Fruit fly (Drosophila melanogaster): ENCODE data around the gene CG3156.

The CG3156 gene

DNA sequence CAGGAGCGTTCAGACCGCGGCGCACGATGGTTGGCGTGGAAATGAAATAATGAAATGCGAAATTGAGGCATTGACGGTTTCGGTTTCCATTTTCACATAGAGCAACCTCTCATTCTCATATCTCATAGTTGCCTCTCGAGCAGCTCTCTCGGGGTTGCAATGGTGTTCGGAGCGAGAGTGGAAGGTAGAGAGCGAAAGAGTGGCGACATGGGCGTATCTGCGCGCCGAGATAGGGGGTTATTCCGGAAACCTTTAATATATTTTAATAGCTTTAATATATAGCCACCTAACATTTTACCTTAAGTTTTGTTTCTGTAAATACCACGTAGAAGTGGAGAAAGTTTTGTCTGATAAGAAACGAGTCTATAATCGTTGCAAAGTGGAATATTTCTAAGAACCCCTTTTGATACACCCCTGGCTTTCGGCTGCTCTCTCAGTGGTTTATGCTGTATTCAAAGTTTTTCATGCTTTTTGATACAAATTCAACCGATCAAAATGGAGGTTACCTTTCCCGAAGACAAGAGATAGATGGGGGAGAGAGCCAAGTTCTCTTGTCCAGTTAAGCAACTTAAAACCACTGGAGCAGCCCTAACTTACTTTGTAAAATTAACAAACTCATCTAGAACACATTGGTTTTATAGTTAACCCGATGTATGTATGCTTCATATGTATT is 35.6 kb downstream of the CG3156 start, which contains the start of gene elav (continued):
- peak; percentile 97 for TF ChIP-seq CG10654 (GFP tag; optimal IDR thresholded peaks at IDR 0.05)
- peak; percentile 98 for TF ChIP-seq CG8290 (GFP tag; optimal IDR thresholded peaks at IDR 0.05)
- TF ChIP-seq CG8290 (tag; optimal IDR thresholded peaks at IDR 0.05): peak; percentile 88 to 95
- peak; percentile 91 for TF ChIP-seq Gsc (GFP tag; IDR thresholded peaks at IDR 0.05)
- TF ChIP-seq Lpt (GFP tag; optimal IDR thresholded peaks at IDR 0.05): no peak
- peak; percentile 98 for TF ChIP-seq Mrtf (GFP tag; IDR thresholded peaks at IDR 0.05)
- peak; percentile 99 for TF ChIP-seq CG13894 (tag; optimal IDR thresholded peaks at IDR 0.05)
- peak; percentile 100 for TF ChIP-seq row (GFP tag; IDR thresholded peaks at IDR 0.05)
- TF ChIP-seq ranshi (GFP tag; IDR thresholded peaks at IDR 0.05): peak; percentile 97
- TF ChIP-seq Bteb2 (GFP tag; optimal IDR thresholded peaks at IDR 0.05): peak; percentile 95
- TF ChIP-seq CG2129 (GFP tag; IDR thresholded peaks at IDR 0.05; ENCODE audit: partially characterized antibody): no peak
- TF ChIP-seq CG10431 (GFP tag; optimal IDR thresholded peaks at IDR 0.05): peak; percentile 97
- TF ChIP-seq Doc3 (GFP tag; IDR thresholded peaks at IDR 0.05; ENCODE audit: partially characterized antibody): 0 out of 3 replicates have a peak, but pooled peaks have one; percentile 30
- TF ChIP-seq Oli (tag; optimal IDR thresholded peaks at IDR 0.05): peak; percentile 99
- no peak for TF ChIP-seq hb (GFP tag; IDR thresholded peaks at IDR 0.05; ENCODE audit: partially characterized antibody)
- peak; percentile 97 for TF ChIP-seq gro (GFP tag; optimal IDR thresholded peaks at IDR 0.05)
- TF ChIP-seq Atf3 (GFP tag; optimal IDR thresholded peaks at IDR 0.05): peak; percentile 94
- peak; percentile 57 for TF ChIP-seq stwl (tag; optimal IDR thresholded peaks at IDR 0.05)
- TF ChIP-seq Oaz (GFP tag; IDR thresholded peaks at IDR 0.05): peak; percentile 97
- TF ChIP-seq CG12071 (GFP tag; optimal IDR thresholded peaks at IDR 0.05): peak; percentile 96
- no peak for TF ChIP-seq mld (GFP tag; IDR thresholded peaks at IDR 0.05; ENCODE audit: partially characterized antibody)
- no peak for TF ChIP-seq tna (GFP tag; IDR thresholded peaks at IDR 0.05; ENCODE audit: partially characterized antibody)
- peak; percentile 96 for TF ChIP-seq wdn (GFP tag; IDR thresholded peaks at IDR 0.05)
- peak; percentile 99 for TF ChIP-seq CG2712 (tag; optimal IDR thresholded peaks at IDR 0.05)
- peak; percentile 97 for TF ChIP-seq Spps (tag; optimal IDR thresholded peaks at IDR 0.05)
- TF ChIP-seq Med (GFP tag): peak; percentile 99
- peak; percentile 94 for TF ChIP-seq Lhr (GFP tag; optimal IDR thresholded peaks at IDR 0.05)
- peak; percentile 99 for TF ChIP-seq caup (GFP tag; optimal IDR thresholded peaks at IDR 0.05; ENCODE audit: severe bottlenecking)
- peak; percentile 98 for TF ChIP-seq nerfin-1 (tag; optimal IDR thresholded peaks at IDR 0.05)
- TF ChIP-seq sob (GFP tag; IDR thresholded peaks at IDR 0.05): peak; percentile 98
- peak; percentile 99 for TF ChIP-seq CG12391 (tag; optimal IDR thresholded peaks at IDR 0.05)
- TF ChIP-seq CG4820 (GFP tag; optimal IDR thresholded peaks at IDR 0.05): peak; percentile 97
- TF ChIP-seq BtbVII (GFP tag; optimal IDR thresholded peaks at IDR 0.05): peak; percentile 99
- peak; percentile 93 for TF ChIP-seq CG33213 (GFP tag; optimal IDR thresholded peaks at IDR 0.05)
- peak; percentile 99 for TF ChIP-seq Dbx (GFP tag; IDR thresholded peaks at IDR 0.05)
- TF ChIP-seq Usf (GFP tag; optimal IDR thresholded peaks at IDR 0.05): peak; percentile 98
- peak; percentile 98 for TF ChIP-seq CG16815 (GFP tag; optimal IDR thresholded peaks at IDR 0.05)
- peak; percentile 97 for TF ChIP-seq bab2 (GFP tag; optimal IDR thresholded peaks at IDR 0.05)
- TF ChIP-seq Chrac-16 (GFP tag; optimal IDR thresholded peaks at IDR 0.05): peak; percentile 99
- TF ChIP-seq unc-4 (GFP tag; IDR thresholded peaks at IDR 0.05; ENCODE audit: partially characterized antibody): no peak; the same call in 1 of the 2 replicates
- TF ChIP-seq CG6765 (GFP tag; optimal IDR thresholded peaks at IDR 0.05): peak; percentile 98
- peak; percentile 98 for TF ChIP-seq CG6689 (GFP tag; IDR thresholded peaks at IDR 0.05)
- TF ChIP-seq zen2 (GFP tag; IDR thresholded peaks at IDR 0.05; ENCODE audit: partially characterized antibody): no peak
- TF ChIP-seq bsh (GFP tag; optimal IDR thresholded peaks at IDR 0.05): peak; percentile 95 to 99
- TF ChIP-seq CHES-1-like (GFP tag; optimal IDR thresholded peaks at IDR 0.05): peak; percentile 95
- TF ChIP-seq CG18011 (GFP tag; optimal IDR thresholded peaks at IDR 0.05): peak; percentile 91
- peak; percentile 98 for TF ChIP-seq CG1233 (GFP tag; optimal IDR thresholded peaks at IDR 0.05)
- peak; percentile 89 for TF ChIP-seq Adf1 (GFP tag; IDR thresholded peaks at IDR 0.05)
- TF ChIP-seq CG34422 (GFP tag; IDR thresholded peaks at IDR 0.05): peak; percentile 98

All from whole organism, embryonic.